Worm (Caenorhabditis elegans) whole organism, L1 larva: ENCODE data around the gene srx-59.

Experiments used
- ceh-82 ChIP-seq, 3 experiments: fragments of 150-350 bp in 1 of 3; sonication (generic microtip) in 2 of 3; optimal IDR thresholded peaks; 2 replicates each; lab custom pipeline; 2014 to 2017; ENCODE audit warnings: missing biosample characterization in 3 of 3, missing genetic modification characterization in 3 of 3
- lin-13 ChIP-seq: fragments of 150-350 bp; optimal IDR thresholded peaks from 2 replicates; lab custom pipeline; 2014; ENCODE audit warnings: missing biosample characterization, missing genetic modification reagents, missing genetic modification characterization
- mab-9 ChIP-seq: fragments of 200-800 bp; sonication (Bioruptor generic); IDR thresholded peaks from 2 replicates; pipeline ENCODE4 v1.3.6; 2022; ENCODE audit warnings: missing genetic modification reagents, missing genetic modification characterization, missing compliant biosample characterization

DNA sequence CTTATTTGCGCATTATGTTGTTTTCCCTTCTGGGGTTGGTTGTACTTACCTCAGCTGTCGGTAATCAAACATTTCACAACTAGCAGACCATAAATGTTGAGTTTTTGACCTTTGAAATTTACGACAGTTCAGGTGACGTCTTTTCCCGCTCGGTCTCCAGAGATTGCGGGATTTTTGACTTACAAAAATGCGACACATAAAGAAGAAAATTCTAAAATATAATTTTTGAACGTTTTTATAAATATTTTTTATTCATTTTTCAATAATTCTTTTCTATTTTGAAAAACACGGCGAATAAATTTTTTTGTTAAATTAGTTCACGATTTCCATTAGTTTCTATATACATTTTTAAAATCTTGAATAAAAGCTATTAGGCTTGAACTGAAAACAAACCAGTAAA is 11.1 kb downstream of the srx-59 start, which contains the start of gene nhr-161:
- no peak for TF ChIP-seq lin-13
- no peak for TF ChIP-seq ceh-82 (tag; optimal IDR thresholded peaks at IDR 0.05; lab: Kevin White, UChicago)
- TF ChIP-seq mab-9 (GFP tag; lab: Robert Waterston, UW) = no peak
